Worm (Caenorhabditis elegans): Measurements from ENCODE around the gene Y7A5A.5.

Gene Y7A5A.5

DNA sequence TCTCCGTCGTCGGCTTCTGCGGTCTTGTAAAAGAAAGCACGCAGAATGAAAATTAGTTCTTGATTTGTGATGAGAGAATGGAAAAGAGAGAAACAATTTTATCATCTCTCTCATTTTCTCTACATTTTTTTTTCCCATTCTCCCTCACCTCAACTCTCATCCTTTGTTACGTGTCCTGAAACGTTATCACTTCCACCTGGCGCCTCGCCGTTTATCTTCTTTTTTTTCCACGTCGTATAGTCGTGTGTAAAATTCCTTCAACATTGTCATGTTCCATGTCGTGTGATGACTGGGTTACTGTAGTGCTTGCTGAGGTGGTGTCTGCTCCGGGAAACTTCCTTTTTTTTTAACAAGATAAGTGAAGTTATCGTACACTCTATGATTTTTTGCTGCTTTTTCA lies 7.1 kb downstream of the Y7A5A.5 start (continued):
- no peak for TF ChIP-seq nhr-77 (tag; optimal IDR thresholded peaks at IDR 0.05)
- TF ChIP-seq nhr-23 (tag; optimal IDR thresholded peaks at IDR 0.05), result no peak
- TF ChIP-seq ZK546.5 (tag; optimal IDR thresholded peaks at IDR 0.05), result no peak
- no peak for TF ChIP-seq blmp-1 (tag; optimal IDR thresholded peaks at IDR 0.05; ENCODE audit: insufficient read depth)
- TF ChIP-seq nhr-237 (tag; optimal IDR thresholded peaks at IDR 0.05), result no peak
- peak; percentile 28 for TF ChIP-seq sma-9 (GFP tag; optimal IDR thresholded peaks at IDR 0.05)
- no peak for TF ChIP-seq sma-9 (tag; optimal IDR thresholded peaks at IDR 0.05)
- no peak for TF ChIP-seq lin-11 (tag; optimal IDR thresholded peaks at IDR 0.05)
- TF ChIP-seq lsy-2 (tag; optimal IDR thresholded peaks at IDR 0.05), result peak in 1 of 2 experiments; percentile 86
- no peak for TF ChIP-seq sma-3 (GFP tag; optimal IDR thresholded peaks at IDR 0.05)
- peak; percentile 20 for TF ChIP-seq snpc-4 (tag; optimal IDR thresholded peaks at IDR 0.05)
- no peak for TF ChIP-seq sem-4 (tag; optimal IDR thresholded peaks at IDR 0.05)
- no peak for TF ChIP-seq R02D3.7 (tag; optimal IDR thresholded peaks at IDR 0.05)
- no peak for TF ChIP-seq ztf-11 (tag; optimal IDR thresholded peaks at IDR 0.05)
- TF ChIP-seq ama-1 (optimal IDR thresholded peaks at IDR 0.05), result no peak
- peak; percentile 15 for TF ChIP-seq C34F6.9 (tag; optimal IDR thresholded peaks at IDR 0.05)
- TF ChIP-seq egl-27 (tag; optimal IDR thresholded peaks at IDR 0.05), result no peak
- no peak for TF ChIP-seq ceh-16 (tag; optimal IDR thresholded peaks at IDR 0.05)

DNA sequence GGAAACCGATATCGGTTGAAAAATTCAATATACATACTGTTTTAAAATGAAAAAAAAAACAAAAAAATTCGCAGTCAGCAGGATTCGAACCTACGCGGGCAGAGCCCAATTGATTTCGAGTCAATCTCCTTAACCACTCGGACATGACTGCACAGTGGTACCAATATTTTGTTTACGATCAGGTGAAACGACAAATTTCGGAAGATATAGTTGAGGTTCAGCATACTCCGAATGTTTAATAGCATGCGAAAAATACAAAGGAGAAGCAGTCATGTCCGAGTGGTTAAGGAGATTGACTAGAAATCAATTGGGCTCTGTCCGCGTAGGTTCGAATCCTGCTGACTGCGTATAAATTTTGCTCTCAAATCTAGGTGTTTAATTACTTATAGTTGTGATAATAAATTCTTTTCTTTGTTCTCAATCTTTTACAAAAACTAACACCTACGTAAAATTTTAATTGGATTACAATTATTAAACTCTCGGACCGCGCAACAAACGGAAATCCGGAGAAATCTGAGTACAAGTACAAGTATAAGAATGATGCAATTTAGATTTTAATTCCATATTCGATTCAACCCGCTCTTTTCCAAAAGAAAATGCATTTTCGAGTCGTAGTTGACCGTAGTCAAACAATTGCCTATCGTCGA lies 13.2 kb downstream of the Y7A5A.5 start, which contains the start of gene Y7A5A.13:
Y7A5A.13 (plus strand) TSS at position 597 of the 647 bp plus-strand sequence.
- TF ChIP-seq lsy-2 (tag; optimal IDR thresholded peaks at IDR 0.05), result no peak
- no peak for TF ChIP-seq blmp-1 (tag; optimal IDR thresholded peaks at IDR 0.05; ENCODE audit: insufficient read depth)
- no peak for TF ChIP-seq gmeb-1 (tag; optimal IDR thresholded peaks at IDR 0.05)
- TF ChIP-seq fos-1 (tag; optimal IDR thresholded peaks at IDR 0.05), result peak; percentile 12
- TF ChIP-seq nhr-11 (tag; optimal IDR thresholded peaks at IDR 0.05), result no peak
- TF ChIP-seq nhr-21 (tag; optimal IDR thresholded peaks at IDR 0.05), result no peak

DNA sequence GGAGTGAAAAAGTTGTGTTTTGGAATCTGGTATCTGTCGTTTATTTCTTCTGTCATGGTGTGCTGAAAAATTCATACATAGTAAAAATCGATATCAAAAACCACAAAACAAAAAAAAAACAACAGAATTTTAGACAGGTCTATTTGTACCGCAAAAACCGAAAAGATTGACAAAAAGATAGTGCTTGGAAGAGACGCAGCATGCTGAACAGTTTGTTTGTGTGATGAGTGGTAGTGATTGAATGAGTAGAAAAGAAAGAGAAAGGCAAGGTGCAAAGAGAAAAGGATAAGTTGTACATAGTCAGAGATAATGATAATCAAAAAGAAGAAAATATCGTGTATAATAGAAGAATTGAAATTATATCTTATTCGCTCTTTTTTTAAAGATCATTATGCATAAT lies 14.0 kb downstream of the Y7A5A.5 start, which contains the start of gene Y7A5A.2:
Y7A5A.2 (minus strand) TSS at position 62 of the 400 bp plus-strand sequence.
- TF ChIP-seq blmp-1 (tag; optimal IDR thresholded peaks at IDR 0.05; ENCODE audit: insufficient read depth) (peak; percentile 54), sma-9 (GFP tag; optimal IDR thresholded peaks at IDR 0.05) (peak; percentile 12), sma-9 (tag; optimal IDR thresholded peaks at IDR 0.05) (no peak), R02D3.7 (tag; optimal IDR thresholded peaks at IDR 0.05) (no peak), fos-1 (tag; optimal IDR thresholded peaks at IDR 0.05) (peak; percentile 35), nhr-129 (tag; optimal IDR thresholded peaks at IDR 0.05) (peak; percentile 11), nhr-237 (tag; optimal IDR thresholded peaks at IDR 0.05) (no peak)

ce11 chrX:15771411-15771810 lies 15.2 kb downstream of the Y7A5A.5 start, which contains the start of gene Y7A5A.1:
TSS of gene Y7A5A.1 (minus strand) at chrX:15771493.
- no peak for TF ChIP-seq R02D3.7 (tag; optimal IDR thresholded peaks at IDR 0.05)
- no peak for TF ChIP-seq nhr-11 (tag; optimal IDR thresholded peaks at IDR 0.05)
- no peak for TF ChIP-seq elt-1 (tag; optimal IDR thresholded peaks at IDR 0.05)
- peak; percentile 66 for TF ChIP-seq fos-1 (tag; optimal IDR thresholded peaks at IDR 0.05)
- no peak for TF ChIP-seq ztf-4 (tag; optimal IDR thresholded peaks at IDR 0.05)
- TF ChIP-seq lin-39 (tag; optimal IDR thresholded peaks at IDR 0.05), result no peak
- no peak for TF ChIP-seq crh-2 (tag; optimal IDR thresholded peaks at IDR 0.05)

DNA sequence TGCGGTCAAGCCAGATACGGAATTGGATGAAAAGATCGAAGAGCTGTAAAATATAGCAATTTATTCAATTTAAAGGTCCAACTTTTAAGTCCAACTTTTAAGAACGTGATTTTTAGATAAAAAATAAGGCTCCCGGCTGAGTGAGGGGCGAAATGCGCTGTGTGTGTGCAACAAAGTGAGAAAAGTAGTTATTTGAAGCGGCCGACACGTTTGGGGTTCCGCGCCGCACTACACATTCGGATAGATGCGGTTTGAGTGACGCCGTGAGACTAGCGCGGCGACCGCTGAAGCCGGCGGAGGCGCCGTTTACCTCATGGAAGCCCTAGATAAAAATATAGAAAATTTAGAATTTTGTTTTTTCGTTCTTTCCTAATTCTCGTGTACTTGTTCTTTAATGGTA lies 15.8 kb downstream of the Y7A5A.5 start:
- TF ChIP-seq ceh-16 (tag; optimal IDR thresholded peaks at IDR 0.05) (no peak), snpc-4 (tag; optimal IDR thresholded peaks at IDR 0.05) (peak; percentile 20)

ce11 chrX:15769895-15770559 lies 16.6 kb downstream of the Y7A5A.5 start:
- TF ChIP-seq mdl-1 (tag; optimal IDR thresholded peaks at IDR 0.05) (no peak), elt-3 (tag; optimal IDR thresholded peaks at IDR 0.05) (no peak), lsy-2 (tag; optimal IDR thresholded peaks at IDR 0.05) (no peak), fos-1 (tag; optimal IDR thresholded peaks at IDR 0.05) (peak; percentile 18), ZK546.5 (tag; optimal IDR thresholded peaks at IDR 0.05) (no peak), R02D3.7 (tag; optimal IDR thresholded peaks at IDR 0.05) (no peak), snpc-4 (tag; optimal IDR thresholded peaks at IDR 0.05) (no peak), gmeb-1 (tag; optimal IDR thresholded peaks at IDR 0.05) (no peak)

Measured in whole organism, L2 larva.